Fruit fly (Drosophila melanogaster) whole organism, embryonic: ENCODE data around the gene CG5910.

ENCODE experiments used
- B-H1 ChIP-seq: fragments of 200-800 bp; sonication (Bioruptor generic); IDR thresholded peaks from 3 replicates; pipeline ENCODE4 v1.3.6; 2022; ENCODE audit warnings: missing biosample characterization, missing genetic modification characterization
- B-H2 ChIP-seq: fragments of 200-800 bp; sonication (Bioruptor generic); optimal IDR thresholded peaks from 2 replicates; lab custom pipeline; 2018; ENCODE audit warnings: missing biosample characterization, mild to moderate bottlenecking, missing genetic modification characterization
- CG10209 ChIP-seq: fragments of 200-800 bp; sonication (Bioruptor generic); optimal IDR thresholded peaks from 3 replicates; lab custom pipeline; 2017; ENCODE audit warnings: missing biosample characterization, mild to moderate bottlenecking, missing genetic modification characterization, missing genetic modification reagents
- CG10431 ChIP-seq: fragments of 200-800 bp; sonication (Bioruptor generic); optimal IDR thresholded peaks from 3 replicates; lab custom pipeline; 2018; ENCODE audit warnings: missing biosample characterization, mild to moderate bottlenecking, missing genetic modification characterization
- CG11247 ChIP-seq: fragments of 200-800 bp; sonication (Bioruptor generic); IDR thresholded peaks from 2 replicates; pipeline ENCODE4 v1.3.6; 2022; ENCODE audit warnings: missing biosample characterization, missing genetic modification characterization
- CG11695 ChIP-seq: fragments of 200-800 bp; sonication (Bioruptor generic); IDR thresholded peaks from 3 replicates; pipeline ENCODE4 v1.3.6; 2022; ENCODE audit warnings: missing biosample characterization, missing genetic modification characterization
- CG12744 ChIP-seq: fragments of 200-800 bp; sonication (Bioruptor generic); optimal IDR thresholded peaks from 2 replicates; lab custom pipeline; 2016; ENCODE audit warnings: missing biosample characterization, missing genetic modification characterization
- CG12769 ChIP-seq: fragments of 200-800 bp; sonication (Bioruptor generic); optimal IDR thresholded peaks from 2 replicates; lab custom pipeline; 2019; ENCODE audit warnings: missing biosample characterization, mild to moderate bottlenecking, missing genetic modification characterization, moderate library complexity
- CG14667 ChIP-seq: fragments of 200-800 bp; sonication (Bioruptor generic); IDR thresholded peaks from 2 replicates; pipeline ENCODE4 v1.3.6; 2022; ENCODE audit warnings: missing biosample characterization, missing genetic modification characterization
- CG17612 ChIP-seq: fragments of 200-800 bp; sonication (Bioruptor generic); IDR thresholded peaks from 2 replicates; pipeline ENCODE4 v1.3.6; 2022; ENCODE audit warnings: missing biosample characterization, missing genetic modification characterization
- CG17802 ChIP-seq: fragments of 200-800 bp; sonication (Bioruptor generic); optimal IDR thresholded peaks from 2 replicates; lab custom pipeline; 2018; ENCODE audit warnings: missing biosample characterization, mild to moderate bottlenecking, missing genetic modification characterization, moderate library complexity
- CG2678 ChIP-seq: fragments of 200-800 bp; sonication (Bioruptor generic); optimal IDR thresholded peaks from 3 replicates; lab custom pipeline; 2019; ENCODE audit warnings: missing biosample characterization, mild to moderate bottlenecking, missing genetic modification characterization, moderate library complexity
- CG30020 ChIP-seq: fragments of 200-800 bp; optimal IDR thresholded peaks from 2 replicates; lab custom pipeline; 2019; ENCODE audit warnings: missing biosample characterization, mild to moderate bottlenecking, missing genetic modification characterization, moderate library complexity
- CG31365 ChIP-seq: fragments of 200-800 bp; sonication (Bioruptor generic); optimal IDR thresholded peaks from 2 replicates; lab custom pipeline; 2018; ENCODE audit warnings: missing biosample characterization, mild to moderate bottlenecking, missing genetic modification characterization
- CG33557 ChIP-seq: fragments of 200-800 bp; sonication (Bioruptor generic); optimal IDR thresholded peaks from 2 replicates; lab custom pipeline; 2019; ENCODE audit warnings: missing biosample characterization, mild to moderate bottlenecking, missing genetic modification characterization, moderate library complexity
- CG34224 ChIP-seq: fragments of 200-800 bp; sonication (Bioruptor generic); IDR thresholded peaks from 3 replicates; pipeline ENCODE4 v1.3.6; 2022; ENCODE audit warnings: missing biosample characterization, missing genetic modification characterization; ENCODE audit not compliant: partially characterized antibody
- CG42726 ChIP-seq: fragments of 200-800 bp; sonication (Bioruptor generic); IDR thresholded peaks from 2 replicates; pipeline ENCODE4 v1.3.6; 2022; ENCODE audit warnings: missing biosample characterization, missing genetic modification characterization; ENCODE audit not compliant: partially characterized antibody
- CG6683 ChIP-seq: fragments of 200-800 bp; sonication (Bioruptor generic); optimal IDR thresholded peaks from 2 replicates; lab custom pipeline; 2017; ENCODE audit warnings: missing biosample characterization, mild to moderate bottlenecking, missing genetic modification characterization, missing genetic modification reagents
- CG7271 ChIP-seq: fragments of 200-800 bp; sonication (Bioruptor generic); optimal IDR thresholded peaks from 2 replicates; lab custom pipeline; 2018; ENCODE audit warnings: missing biosample characterization, mild to moderate bottlenecking, missing genetic modification characterization, moderate library complexity
- CG7928 ChIP-seq: fragments of 200-800 bp; sonication (Bioruptor generic); optimal IDR thresholded peaks from 2 replicates; lab custom pipeline; 2017; ENCODE audit warnings: missing biosample characterization, mild to moderate bottlenecking, missing genetic modification characterization
- CG8924 ChIP-seq: fragments of 200-800 bp; optimal IDR thresholded peaks from 3 replicates; lab custom pipeline; 2019; ENCODE audit warnings: missing biosample characterization, mild to moderate bottlenecking, missing genetic modification characterization, moderate library complexity
- CG9215 ChIP-seq: fragments of 200-800 bp; sonication (Bioruptor generic); IDR thresholded peaks from 2 replicates; pipeline ENCODE4 v1.3.6; 2022; ENCODE audit warnings: missing biosample characterization, missing genetic modification characterization
- CkIIα-i1 ChIP-seq: fragments of 200-800 bp; sonication (Bioruptor generic); IDR thresholded peaks from 2 replicates; pipeline ENCODE4 v1.3.6; 2022; ENCODE audit warnings: missing biosample characterization, missing genetic modification characterization
- E2f2 ChIP-seq: fragments of 200-800 bp; sonication (Bioruptor generic); IDR thresholded peaks from 2 replicates; pipeline ENCODE4 v1.3.6; 2022; ENCODE audit warnings: missing biosample characterization, missing genetic modification characterization
- Fer3 ChIP-seq: fragments of 200-800 bp; sonication (Bioruptor generic); optimal IDR thresholded peaks from 2 replicates; lab custom pipeline; 2018; ENCODE audit warnings: missing biosample characterization, mild to moderate bottlenecking, missing genetic modification characterization, moderate library complexity
- Hmr ChIP-seq: fragments of 200-800 bp; sonication (Bioruptor generic); optimal IDR thresholded peaks from 3 replicates; lab custom pipeline; 2017; ENCODE audit warnings: mild to moderate bottlenecking, missing biosample characterization, missing genetic modification reagents, missing genetic modification characterization
- Lim3 ChIP-seq: fragments of 200-800 bp; sonication (Bioruptor generic); IDR thresholded peaks from 2 replicates; pipeline ENCODE4 v1.3.6; 2022; ENCODE audit warnings: missing biosample characterization, missing genetic modification characterization
- Myb ChIP-seq: fragments of 200-800 bp; sonication (Bioruptor generic); optimal IDR thresholded peaks from 2 replicates; lab custom pipeline; 2016; ENCODE audit warnings: missing biosample characterization, missing genetic modification characterization
- NFAT ChIP-seq: fragments of 200-800 bp; sonication (Bioruptor generic); IDR thresholded peaks from 2 replicates; pipeline ENCODE4 v1.3.6; 2022; ENCODE audit warnings: missing biosample characterization, missing genetic modification characterization
- PHDP ChIP-seq: fragments of 200-800 bp; sonication (Bioruptor generic); optimal IDR thresholded peaks from 3 replicates; lab custom pipeline; 2018; ENCODE audit warnings: missing biosample characterization, mild to moderate bottlenecking, missing genetic modification characterization, moderate library complexity
- Ravus ChIP-seq: fragments of 200-800 bp; sonication (Bioruptor generic); IDR thresholded peaks from 2 replicates; pipeline ENCODE4 v1.3.6; 2022; ENCODE audit warnings: missing biosample characterization, missing genetic modification characterization
- Sin3A ChIP-seq: fragments of >200 bp; optimal IDR thresholded peaks from 2 replicates; lab custom pipeline; 2018
- Sox100B ChIP-seq: fragments of 200-800 bp; sonication (Bioruptor generic); optimal IDR thresholded peaks from 3 replicates; lab custom pipeline; 2018; ENCODE audit warnings: missing biosample characterization, mild to moderate bottlenecking, missing genetic modification characterization
- ase ChIP-seq: fragments of 200-800 bp; sonication (Bioruptor generic); IDR thresholded peaks from 3 replicates; pipeline ENCODE4 v1.3.6; 2022; ENCODE audit warnings: missing biosample characterization, missing genetic modification characterization
- bbx ChIP-seq: fragments of 200-800 bp; sonication (Bioruptor generic); IDR thresholded peaks from 2 replicates; pipeline ENCODE4 v1.3.6; 2022; ENCODE audit warnings: missing biosample characterization, missing genetic modification characterization; ENCODE audit not compliant: partially characterized antibody
- bsh ChIP-seq, 2 experiments: fragments of 200-800 bp; sonication (Bioruptor generic); optimal IDR thresholded peaks; 2 replicates each; lab custom pipeline; 2017 to 2018; ENCODE audit warnings: mild to moderate bottlenecking in 2 of 2, missing biosample characterization in 2 of 2, missing genetic modification characterization in 2 of 2, moderate library complexity in 1 of 2
- chinmo ChIP-seq: fragments of 200-800 bp; sonication (Bioruptor generic); IDR thresholded peaks from 4 replicates; pipeline ENCODE4 v1.3.6; 2022; ENCODE audit warnings: missing biosample characterization, missing genetic modification characterization; ENCODE audit not compliant: partially characterized antibody
- danr ChIP-seq: fragments of 200-800 bp; sonication (Bioruptor generic); IDR thresholded peaks from 2 replicates; pipeline ENCODE4 v1.3.6; 2022; ENCODE audit warnings: missing biosample characterization, missing genetic modification characterization
- fd64A ChIP-seq: fragments of 200-800 bp; sonication (Bioruptor generic); optimal IDR thresholded peaks from 3 replicates; lab custom pipeline; 2018; ENCODE audit warnings: missing biosample characterization, mild to moderate bottlenecking, missing genetic modification characterization
- gcm ChIP-seq: fragments of 200-800 bp; sonication (Bioruptor generic); optimal IDR thresholded peaks from 2 replicates; lab custom pipeline; 2019; ENCODE audit warnings: missing biosample characterization, mild to moderate bottlenecking, missing genetic modification characterization, moderate library complexity
- pros ChIP-seq: fragments of 200-800 bp; sonication (Bioruptor generic); optimal IDR thresholded peaks from 3 replicates; lab custom pipeline; 2019; ENCODE audit warnings: missing biosample characterization, mild to moderate bottlenecking, missing genetic modification characterization, moderate library complexity
- ranshi ChIP-seq: fragments of 200-800 bp; sonication (Bioruptor generic); IDR thresholded peaks from 2 replicates; pipeline ENCODE4 v1.3.6; 2022; ENCODE audit warnings: missing biosample characterization, missing genetic modification characterization
- slbo ChIP-seq: fragments of 200-800 bp; sonication (Bioruptor generic); IDR thresholded peaks from 2 replicates; pipeline ENCODE4 v1.3.6; 2022; ENCODE audit warnings: missing biosample characterization, missing genetic modification characterization
- slou ChIP-seq: fragments of 200-800 bp; sonication (Bioruptor generic); optimal IDR thresholded peaks from 3 replicates; lab custom pipeline; 2016; ENCODE audit warnings: missing biosample characterization, missing genetic modification characterization
- so ChIP-seq: fragments of 200-800 bp; sonication (Bioruptor generic); IDR thresholded peaks from 3 replicates; pipeline ENCODE4 v1.3.6; 2022; ENCODE audit warnings: missing biosample characterization, missing genetic modification characterization
- tap ChIP-seq: fragments of 200-800 bp; optimal IDR thresholded peaks from 3 replicates; lab custom pipeline; 2019; ENCODE audit warnings: missing biosample characterization, mild to moderate bottlenecking, missing genetic modification characterization, moderate library complexity
- tx ChIP-seq: fragments of 200-800 bp; sonication (Bioruptor generic); optimal IDR thresholded peaks from 2 replicates; lab custom pipeline; 2016; ENCODE audit warnings: missing biosample characterization, missing genetic modification characterization
- vvl ChIP-seq: fragments of 200-800 bp; sonication (Bioruptor generic); IDR thresholded peaks from 2 replicates; pipeline ENCODE4 v1.3.6; 2022; ENCODE audit warnings: missing biosample characterization, missing genetic modification characterization

Gene CG5910

dm6 chr3L:20441632-20442469, at the start of gene CG5910 (continued):
- TF ChIP-seq CG10209 (GFP tag; lab: Kevin White, UChicago) (peak; percentile 89), so (GFP tag; lab: Robert Waterston, UW) (peak; percentile 76), slou (peak; percentile 78), vvl (GFP tag; lab: Robert Waterston, UW) (peak; percentile 87), CG7271 (peak; percentile 57), B-H2 (GFP tag; lab: Kevin White, UChicago) (peak; percentile 78), fd64A (no peak), PHDP (peak; percentile 91), Sin3A (lab: Kevin White, UChicago) (no peak), CG17802 (peak; percentile 35), CG12769 (tag; lab: Kevin White, UChicago) (peak; percentile 56), CG31365 (peak; percentile 2), Hmr (GFP tag; lab: Kevin White, UChicago) (peak; percentile 94), CG42726 (no peak), CG17612 (GFP tag; lab: Robert Waterston, UW) (peak; percentile 50; the same call in 1 of the 2 replicates), CG9215 (GFP tag; lab: Robert Waterston, UW) (peak; percentile 80), Sox100B (GFP tag; lab: Kevin White, UChicago) (peak; percentile 93), tx (GFP tag; lab: Kevin White, UChicago) (peak; percentile 14), CG8924 (tag; lab: Kevin White, UChicago) (peak; percentile 95), CG33557 (GFP tag; lab: Kevin White, UChicago) (peak; percentile 90), CkIIα-i1 (GFP tag; lab: Robert Waterston, UW) (no peak), ranshi (GFP tag; lab: Robert Waterston, UW) (peak; percentile 71; the same call in 1 of the 2 replicates), bbx (GFP tag; lab: Robert Waterston, UW) (no peak), CG30020 (tag; lab: Kevin White, UChicago) (peak; percentile 70), Lim3 (GFP tag; lab: Robert Waterston, UW) (0 out of 2 replicates have a peak, but pooled peaks have one; percentile 19), Ravus (peak; percentile 26; the same call in 1 of the 2 replicates), CG11247 (GFP tag; lab: Robert Waterston, UW) (peak; percentile 70), Fer3 (peak; percentile 84), CG6683 (GFP tag; lab: Kevin White, UChicago) (peak; percentile 87), chinmo (no peak), slbo (GFP tag; lab: Robert Waterston, UW) (peak; percentile 83), danr (GFP tag; lab: Robert Waterston, UW) (peak; percentile 51; the same call in 1 of the 2 replicates), NFAT (no peak), bsh (GFP tag; optimal IDR thresholded peaks at IDR 0.05; lab: Kevin White, UChicago) (peak; percentile 25 to 89), gcm (GFP tag; lab: Kevin White, UChicago) (peak; percentile 89), Myb (peak; percentile 2), pros (GFP tag; lab: Kevin White, UChicago) (peak; percentile 91), CG34224 (no peak), CG14667 (GFP tag; lab: Robert Waterston, UW) (peak; percentile 67; the same call in 1 of the 2 replicates), CG11695 (peak; percentile 87), CG7928 (GFP tag; lab: Kevin White, UChicago) (peak; percentile 58), CG10431 (GFP tag; lab: Kevin White, UChicago) (peak; percentile 67), tap (peak; percentile 85), CG2678 (tag; lab: Kevin White, UChicago) (peak; percentile 96), ase (peak; percentile 52; the same call in 1 of the 3 replicates), B-H1 (peak; percentile 65; the same call in 2 of the 3 replicates), CG12744 (GFP tag; lab: Kevin White, UChicago) (no peak), E2f2 (peak; percentile 37; the same call in 1 of the 2 replicates)
